Fruit fly (Drosophila melanogaster) whole organism, embryonic: ENCODE data around the gene CG34287.

Experiments used
- Ada2b ChIP-seq: fragments of 200-800 bp; sonication (Bioruptor generic); IDR thresholded peaks from 2 replicates; pipeline ENCODE4 v1.3.6; 2022; ENCODE audit warnings: missing biosample characterization, missing genetic modification characterization
- Blimp-1 ChIP-seq: fragments of 200-800 bp; sonication (Bioruptor generic); optimal IDR thresholded peaks from 3 replicates; lab custom pipeline; 2018; ENCODE audit warnings: missing biosample characterization, missing genetic modification characterization, mild to moderate bottlenecking, moderate library complexity, missing genetic modification reagents
- Bteb2 ChIP-seq: fragments of 200-800 bp; sonication (Bioruptor generic); optimal IDR thresholded peaks from 2 replicates; lab custom pipeline; 2016; ENCODE audit warnings: missing biosample characterization, missing genetic modification characterization
- CG14014 ChIP-seq: fragments of 200-800 bp; sonication (Bioruptor generic); IDR thresholded peaks from 2 replicates; pipeline ENCODE4 v1.3.6; 2022; ENCODE audit warnings: missing biosample characterization, missing genetic modification characterization
- CG15514 ChIP-seq: fragments of 200-800 bp; sonication (Bioruptor generic); optimal IDR thresholded peaks from 3 replicates; lab custom pipeline; 2017; ENCODE audit warnings: missing biosample characterization, missing genetic modification characterization, mild to moderate bottlenecking, moderate library complexity, missing genetic modification reagents
- CG17802 ChIP-seq: fragments of 200-800 bp; sonication (Bioruptor generic); optimal IDR thresholded peaks from 2 replicates; lab custom pipeline; 2018; ENCODE audit warnings: missing biosample characterization, mild to moderate bottlenecking, missing genetic modification characterization, moderate library complexity
- CG18599 ChIP-seq: fragments of 200-800 bp; sonication (Bioruptor generic); optimal IDR thresholded peaks from 3 replicates; lab custom pipeline; 2017; ENCODE audit warnings: missing biosample characterization, missing genetic modification characterization, mild to moderate bottlenecking, moderate library complexity, missing genetic modification reagents
- CG30431 ChIP-seq: fragments of 200-800 bp; sonication (Bioruptor generic); optimal IDR thresholded peaks from 2 replicates; lab custom pipeline; 2017; ENCODE audit warnings: missing biosample characterization, missing genetic modification characterization
- CG32532 ChIP-seq: fragments of 200-800 bp; sonication (Bioruptor generic); IDR thresholded peaks from 2 replicates; pipeline ENCODE4 v1.3.6; 2022; ENCODE audit warnings: missing biosample characterization, missing genetic modification characterization
- CG32772 ChIP-seq: fragments of 200-800 bp; sonication (Bioruptor generic); IDR thresholded peaks from 2 replicates; pipeline ENCODE4 v1.3.6; 2022; ENCODE audit warnings: missing biosample characterization, missing genetic modification characterization
- CG4424 ChIP-seq: fragments of 200-800 bp; sonication (Bioruptor generic); optimal IDR thresholded peaks from 3 replicates; lab custom pipeline; 2016; ENCODE audit warnings: missing biosample characterization, missing genetic modification characterization
- CG6689 ChIP-seq: fragments of 200-800 bp; sonication (Bioruptor generic); IDR thresholded peaks from 2 replicates; pipeline ENCODE4 v1.3.6; 2022; ENCODE audit warnings: missing biosample characterization, missing genetic modification characterization
- CG7786 ChIP-seq: fragments of 200-800 bp; sonication (Bioruptor generic); optimal IDR thresholded peaks from 2 replicates; lab custom pipeline; 2016; ENCODE audit warnings: missing biosample characterization, missing genetic modification characterization
- CG8944 ChIP-seq: fragments of 200-800 bp; sonication (Bioruptor generic); optimal IDR thresholded peaks from 3 replicates; lab custom pipeline; 2016; ENCODE audit warnings: missing biosample characterization, missing genetic modification characterization
- CG9727 ChIP-seq: fragments of 200-800 bp; sonication (Bioruptor generic); optimal IDR thresholded peaks from 3 replicates; lab custom pipeline; 2017; ENCODE audit warnings: missing biosample characterization, mild to moderate bottlenecking, missing genetic modification characterization
- CG9932 ChIP-seq: fragments of 200-800 bp; sonication (Bioruptor generic); IDR thresholded peaks from 2 replicates; pipeline ENCODE4 v1.3.6; 2022; ENCODE audit warnings: missing biosample characterization, missing genetic modification characterization
- Ets65A ChIP-seq: fragments of 200-800 bp; sonication (Bioruptor generic); peaks from one replicate; lab custom pipeline; 2016; ENCODE audit warnings: missing biosample characterization, missing genetic modification characterization
- Gug ChIP-seq: fragments of 200-800 bp; sonication (Bioruptor generic); IDR thresholded peaks from 4 replicates; pipeline ENCODE4 v1.3.6; 2022; ENCODE audit warnings: missing biosample characterization, missing genetic modification characterization
- Hmr ChIP-seq: fragments of 200-800 bp; sonication (Bioruptor generic); optimal IDR thresholded peaks from 3 replicates; lab custom pipeline; 2017; ENCODE audit warnings: mild to moderate bottlenecking, missing biosample characterization, missing genetic modification reagents, missing genetic modification characterization
- Meics ChIP-seq: fragments of 200-800 bp; sonication (Bioruptor generic); optimal IDR thresholded peaks from 2 replicates; lab custom pipeline; 2017; ENCODE audit warnings: missing biosample characterization, mild to moderate bottlenecking, missing genetic modification characterization
- Pdp1 ChIP-seq, 2 experiments: fragments of 200-800 bp; sonication (Bioruptor generic); optimal IDR thresholded peaks; 3 replicates each; lab custom pipeline; 2016; ENCODE audit warnings: missing biosample characterization in 2 of 2, missing genetic modification characterization in 2 of 2, mild to moderate bottlenecking in 1 of 2, moderate library complexity in 1 of 2
- Ptx1 ChIP-seq: fragments of 200-800 bp; sonication (Bioruptor generic); IDR thresholded peaks from 2 replicates; pipeline ENCODE4 v1.3.6; 2022; ENCODE audit warnings: missing biosample characterization, missing genetic modification characterization
- Rfx ChIP-seq: fragments of 200-800 bp; sonication (Bioruptor generic); IDR thresholded peaks from 2 replicates; pipeline ENCODE4 v1.3.6; 2022; ENCODE audit warnings: missing biosample characterization, missing genetic modification characterization
- Rx ChIP-seq: fragments of 200-800 bp; sonication (Bioruptor generic); IDR thresholded peaks from 2 replicates; pipeline ENCODE4 v1.3.6; 2022; ENCODE audit warnings: missing biosample characterization, missing genetic modification characterization
- Xbp1 ChIP-seq: fragments of 200-800 bp; sonication (Bioruptor generic); optimal IDR thresholded peaks from 3 replicates; lab custom pipeline; 2016; ENCODE audit warnings: missing biosample characterization, mild to moderate bottlenecking, missing genetic modification characterization
- Xrp1 ChIP-seq: fragments of 200-800 bp; sonication (Bioruptor generic); IDR thresholded peaks from 2 replicates; pipeline ENCODE4 v1.3.6; 2022; ENCODE audit warnings: missing biosample characterization, missing genetic modification characterization
- ap ChIP-seq: fragments of 200-800 bp; sonication (Bioruptor generic); IDR thresholded peaks from 2 replicates; pipeline ENCODE4 v1.3.6; 2022; ENCODE audit warnings: missing biosample characterization, missing genetic modification characterization
- ara ChIP-seq: fragments of 200-800 bp; sonication (Bioruptor generic); IDR thresholded peaks from 2 replicates; pipeline ENCODE4 v1.3.6; 2022; ENCODE audit warnings: missing biosample characterization, missing genetic modification characterization
- ase ChIP-seq: fragments of 200-800 bp; sonication (Bioruptor generic); IDR thresholded peaks from 3 replicates; pipeline ENCODE4 v1.3.6; 2022; ENCODE audit warnings: missing biosample characterization, missing genetic modification characterization
- caup ChIP-seq: fragments of 200-800 bp; sonication (Bioruptor generic); optimal IDR thresholded peaks from 3 replicates; lab custom pipeline; 2017; ENCODE audit warnings: missing biosample characterization, mild to moderate bottlenecking, missing genetic modification characterization, moderate library complexity; ENCODE audit not compliant: severe bottlenecking
- chif ChIP-seq, 2 experiments: fragments of 200-800 bp; sonication (Bioruptor generic); optimal IDR thresholded peaks; 3 replicates each; lab custom pipeline; 2016; ENCODE audit warnings: missing biosample characterization in 2 of 2, missing genetic modification characterization in 2 of 2
- ci ChIP-seq: fragments of 200-800 bp; sonication (Bioruptor generic); IDR thresholded peaks from 3 replicates; pipeline ENCODE4 v1.3.6; 2022; ENCODE audit warnings: missing biosample characterization, missing genetic modification characterization
- dmrt99B ChIP-seq: fragments of 200-800 bp; sonication (Bioruptor generic); optimal IDR thresholded peaks from 2 replicates; lab custom pipeline; 2018; ENCODE audit warnings: missing biosample characterization, mild to moderate bottlenecking, missing genetic modification characterization, moderate library complexity
- dysf ChIP-seq: fragments of 200-800 bp; sonication (Bioruptor generic); IDR thresholded peaks from 3 replicates; pipeline ENCODE4 v1.3.6; 2022; ENCODE audit warnings: missing biosample characterization, missing genetic modification characterization
- gt ChIP-seq: fragments of 200-800 bp; sonication (Bioruptor generic); IDR thresholded peaks from 2 replicates; pipeline ENCODE4 v1.3.6; 2022; ENCODE audit warnings: missing biosample characterization, missing genetic modification characterization
- ind ChIP-seq: fragments of 200-800 bp; sonication (Bioruptor generic); optimal IDR thresholded peaks from 3 replicates; lab custom pipeline; 2016; ENCODE audit warnings: missing biosample characterization, missing genetic modification characterization
- lab ChIP-seq: fragments of 200-800 bp; sonication (Bioruptor generic); optimal IDR thresholded peaks from 3 replicates; lab custom pipeline; 2017; ENCODE audit warnings: missing biosample characterization, missing genetic modification characterization, mild to moderate bottlenecking, moderate library complexity, missing genetic modification reagents
- lmd ChIP-seq: fragments of 200-800 bp; sonication (Bioruptor generic); IDR thresholded peaks from 2 replicates; pipeline ENCODE4 v1.3.6; 2022; ENCODE audit warnings: missing biosample characterization, missing genetic modification characterization
- nmo ChIP-seq: fragments of 200-800 bp; sonication (Bioruptor generic); optimal IDR thresholded peaks from 2 replicates; lab custom pipeline; 2018; ENCODE audit warnings: missing biosample characterization, mild to moderate bottlenecking, missing genetic modification characterization, moderate library complexity
- prd ChIP-seq, 3 experiments: fragments of >200 bp in 2 of 3; fragments of 200-800 bp in 1 of 3; sonication (Bioruptor generic) in 1 of 3; optimal IDR thresholded peaks in 2 of 3; IDR thresholded peaks in 1 of 3; 2 replicates in 2 of 3; 3 replicates in 1 of 3; pipeline versions ENCODE4 v1.3.6 to Lab custom; 2017 to 2022; ENCODE audit warnings: missing biosample characterization in 1 of 3, missing genetic modification characterization in 1 of 3
- sens ChIP-seq: fragments of 200-800 bp; sonication (Bioruptor generic); peaks from one replicate; lab custom pipeline; 2016; ENCODE audit warnings: missing biosample characterization, missing genetic modification characterization
- sisA ChIP-seq: fragments of 200-800 bp; sonication (Bioruptor generic); IDR thresholded peaks from 2 replicates; pipeline ENCODE4 v1.3.6; 2022; ENCODE audit warnings: missing biosample characterization, missing genetic modification characterization
- slbo ChIP-seq: fragments of 200-800 bp; sonication (Bioruptor generic); IDR thresholded peaks from 2 replicates; pipeline ENCODE4 v1.3.6; 2022; ENCODE audit warnings: missing biosample characterization, missing genetic modification characterization
- slp2 ChIP-seq: fragments of 200-800 bp; sonication (Bioruptor generic); optimal IDR thresholded peaks from 2 replicates; lab custom pipeline; 2016; ENCODE audit warnings: missing biosample characterization, missing genetic modification characterization
- sob ChIP-seq: fragments of 200-800 bp; sonication (Bioruptor generic); IDR thresholded peaks from 2 replicates; pipeline ENCODE4 v1.3.6; 2022; ENCODE audit warnings: missing biosample characterization, missing genetic modification characterization
- zfh1 ChIP-seq: fragments of 200-800 bp; sonication (Bioruptor generic); IDR thresholded peaks from 3 replicates; pipeline ENCODE4 v1.3.6; 2022; ENCODE audit warnings: missing biosample characterization, missing genetic modification characterization

The CG34287 gene

DNA sequence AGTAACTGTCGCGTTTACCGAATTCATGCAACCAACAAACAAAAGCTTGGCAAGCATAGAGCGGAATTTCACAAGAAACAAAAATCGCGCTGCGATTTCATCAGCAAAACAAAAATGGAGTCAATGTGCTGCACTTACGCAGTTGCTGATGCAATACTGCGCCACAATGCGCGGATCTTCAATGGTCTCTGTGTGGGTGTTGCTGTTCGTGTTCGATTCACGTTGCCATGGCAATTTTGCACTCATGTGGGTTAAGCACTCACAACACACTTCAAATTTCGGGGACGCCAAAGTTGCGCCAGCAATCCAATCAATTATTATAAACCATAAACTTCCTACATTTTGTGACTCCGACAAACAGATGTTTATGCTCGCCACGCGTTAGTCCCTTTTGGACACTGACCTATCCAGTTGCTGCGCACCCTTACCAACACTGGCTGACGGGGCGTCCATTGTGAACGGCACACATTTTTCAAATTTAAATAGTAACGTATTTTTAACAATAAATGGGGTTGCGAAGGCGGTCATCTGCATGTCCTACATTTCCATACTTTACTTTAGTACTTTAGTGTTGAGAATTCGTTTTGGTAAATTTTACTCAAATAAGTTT is 9.0 kb downstream of the CG34287 start, which contains the start of gene CG2017 (continued):
- TF ChIP-seq sob (GFP tag; lab: Robert Waterston, UW) (peak; percentile 78), Bteb2 (GFP tag; lab: Kevin White, UChicago) (no peak)
- TF ChIP-seq, all 482 proteins: peak for 217

DNA sequence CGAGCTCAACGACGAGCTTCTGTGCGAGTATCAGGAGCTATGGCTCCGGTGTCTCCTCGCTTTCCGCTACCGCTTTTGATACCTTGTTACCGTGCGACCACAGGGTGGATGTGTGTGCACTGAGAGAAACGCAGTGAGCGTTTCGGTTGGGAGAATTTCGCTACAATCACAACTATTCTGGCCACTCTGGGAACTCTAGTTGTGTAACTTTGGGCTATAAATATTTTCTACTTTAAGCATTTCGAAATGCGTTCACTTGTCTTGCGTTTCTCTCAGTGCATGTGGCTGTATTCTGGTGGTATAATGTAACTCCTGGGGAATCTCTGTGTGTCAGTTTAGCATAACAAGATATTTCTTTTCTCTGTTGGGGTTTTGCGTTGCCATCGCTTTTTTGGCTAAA is 18.3 kb downstream of the CG34287 start:
- peak in 1 of 2 experiments; percentile 8 for TF ChIP-seq chif (GFP tag; optimal IDR thresholded peaks at IDR 0.05; lab: Kevin White, UChicago)
- TF ChIP-seq CG18599 (GFP tag; lab: Kevin White, UChicago) = peak; percentile 60
- 0 out of 2 replicates have a peak, but pooled peaks have one; percentile 20 for TF ChIP-seq CG32772
- TF ChIP-seq ind (GFP tag; lab: Kevin White, UChicago) = peak; percentile 25
- TF ChIP-seq lab (GFP tag; lab: Kevin White, UChicago) = peak; percentile 44
- TF ChIP-seq CG14014 = 0 out of 2 replicates have a peak, but pooled peaks have one; percentile 12
- 0 out of 2 replicates have a peak, but pooled peaks have one; percentile 5 for TF ChIP-seq CG32532
- TF ChIP-seq slp2 (GFP tag; lab: Kevin White, UChicago) = no peak
- peak; percentile 11 for TF ChIP-seq CG9727 (GFP tag; lab: Kevin White, UChicago)
- TF ChIP-seq CG4424 = peak; percentile 4
- no peak for TF ChIP-seq ase (GFP tag; lab: Robert Waterston, UW)
- TF ChIP-seq Gug = 0 out of 4 replicates have a peak, but pooled peaks have one; percentile 6
- peak; percentile 93 for TF ChIP-seq Ets65A (GFP tag; lab: Kevin White, UChicago)
- TF ChIP-seq Ptx1 (GFP tag; lab: Robert Waterston, UW) = 0 out of 2 replicates have a peak, but pooled peaks have one; percentile 20
- peak; percentile 29 for TF ChIP-seq CG30431 (GFP tag; lab: Kevin White, UChicago)
- peak; percentile 45 for TF ChIP-seq slbo (GFP tag; lab: Robert Waterston, UW)
- TF ChIP-seq Hmr (GFP tag; lab: Kevin White, UChicago) = peak; percentile 8
- TF ChIP-seq lmd = peak; percentile 16; the same call in 1 of the 2 replicates
- peak; percentile 38; the same call in 1 of the 2 replicates for TF ChIP-seq CG6689 (GFP tag; lab: Robert Waterston, UW)
- TF ChIP-seq ap = no peak
- TF ChIP-seq Rx (GFP tag; lab: Robert Waterston, UW) = no peak
- peak; percentile 42; the same call in 2 of the 3 replicates for TF ChIP-seq dysf (GFP tag; lab: Robert Waterston, UW)
- no peak for TF ChIP-seq CG17802 (tag; lab: Kevin White, UChicago)
- peak in 1 of 2 experiments; percentile 14 for TF ChIP-seq Pdp1 (GFP tag; optimal IDR thresholded peaks at IDR 0.05; lab: Kevin White, UChicago)
- no peak for TF ChIP-seq CG9932 (GFP tag; lab: Robert Waterston, UW)
- peak; percentile 20 for TF ChIP-seq CG7786
- TF ChIP-seq nmo (GFP tag; lab: Kevin White, UChicago) = peak; percentile 10
- TF ChIP-seq Xbp1 (GFP tag; lab: Kevin White, UChicago) = peak; percentile 25
- no peak for TF ChIP-seq gt (GFP tag; lab: Robert Waterston, UW)
- peak; percentile 1 for TF ChIP-seq CG8944 (GFP tag; lab: Kevin White, UChicago)
- peak; percentile 59; the same call in 2 of the 3 replicates for TF ChIP-seq ci (GFP tag; lab: Robert Waterston, UW)
- peak; percentile 82 for TF ChIP-seq sens (GFP tag; lab: Kevin White, UChicago)
- TF ChIP-seq CG15514 (GFP tag; lab: Kevin White, UChicago) = peak; percentile 1
- TF ChIP-seq ara (GFP tag; lab: Robert Waterston, UW) = peak; percentile 11; the same call in 1 of the 2 replicates
- TF ChIP-seq Blimp-1 (GFP tag; lab: Kevin White, UChicago) = no peak
- TF ChIP-seq Rfx (GFP tag; lab: Robert Waterston, UW) = peak; percentile 44; the same call in 1 of the 2 replicates
- TF ChIP-seq prd (optimal IDR thresholded peaks at IDR 0.05; lab: Kevin White, UChicago) = no peak
- peak; percentile 51; the same call in 2 of the 3 replicates for TF ChIP-seq prd (GFP tag; IDR thresholded peaks at IDR 0.05; lab: Robert Waterston, UW)
- peak; percentile 21 for TF ChIP-seq dmrt99B (tag; lab: Kevin White, UChicago)
- TF ChIP-seq zfh1 = 0 out of 3 replicates have a peak, but pooled peaks have one; percentile 13
- TF ChIP-seq caup = peak; percentile 22
- TF ChIP-seq Ada2b = peak; percentile 59; the same call in 1 of the 2 replicates
- peak; percentile 3 for TF ChIP-seq Meics (GFP tag; lab: Kevin White, UChicago)
- no peak for TF ChIP-seq Xrp1 (GFP tag; lab: Robert Waterston, UW)
- peak; percentile 46 for TF ChIP-seq sisA (GFP tag; lab: Robert Waterston, UW)
